Fruit fly (Drosophila melanogaster) whole organism, embryonic: Measurements from ENCODE around the gene trr.

Experiments
- BEAF-32 ChIP-seq: fragments of 200-800 bp; sonication (Bioruptor generic); optimal IDR thresholded peaks from 3 replicates; lab custom pipeline; 2017; ENCODE audit warnings: missing biosample characterization, missing genetic modification characterization, mild to moderate bottlenecking, moderate library complexity, missing genetic modification reagents
- C15 ChIP-seq: fragments of 200-800 bp; sonication (Bioruptor generic); IDR thresholded peaks from 3 replicates; pipeline ENCODE4 v1.3.6; 2022; ENCODE audit warnings: missing biosample characterization, missing genetic modification characterization
- CG10321 ChIP-seq: fragments of 200-800 bp; sonication (Bioruptor generic); IDR thresholded peaks from 2 replicates; pipeline ENCODE4 v1.3.6; 2022; ENCODE audit warnings: missing biosample characterization, missing genetic modification characterization
- CG11504 ChIP-seq: fragments of 200-800 bp; sonication (Bioruptor generic); optimal IDR thresholded peaks from 3 replicates; lab custom pipeline; 2019; ENCODE audit warnings: missing biosample characterization, mild to moderate bottlenecking, missing genetic modification characterization, moderate library complexity
- CG11696 ChIP-seq: fragments of 200-800 bp; sonication (Bioruptor generic); IDR thresholded peaks from 2 replicates; pipeline ENCODE4 v1.3.6; 2022; ENCODE audit warnings: missing biosample characterization, missing genetic modification characterization
- CG14667 ChIP-seq: fragments of 200-800 bp; sonication (Bioruptor generic); IDR thresholded peaks from 2 replicates; pipeline ENCODE4 v1.3.6; 2022; ENCODE audit warnings: missing biosample characterization, missing genetic modification characterization
- CG16813 ChIP-seq: fragments of 200-800 bp; sonication (Bioruptor generic); IDR thresholded peaks from 3 replicates; pipeline ENCODE4 v1.3.6; 2022; ENCODE audit warnings: missing biosample characterization, missing genetic modification characterization; ENCODE audit not compliant: partially characterized antibody
- CG16863 ChIP-seq: fragments of 200-800 bp; sonication (Bioruptor generic); optimal IDR thresholded peaks from 3 replicates; lab custom pipeline; 2016; ENCODE audit warnings: missing biosample characterization, missing genetic modification characterization
- CG30403 ChIP-seq: fragments of 200-800 bp; sonication (Bioruptor generic); optimal IDR thresholded peaks from 3 replicates; lab custom pipeline; 2016; ENCODE audit warnings: missing biosample characterization, missing genetic modification characterization
- CG30431 ChIP-seq: fragments of 200-800 bp; sonication (Bioruptor generic); optimal IDR thresholded peaks from 2 replicates; lab custom pipeline; 2017; ENCODE audit warnings: missing biosample characterization, missing genetic modification characterization
- CG4707 ChIP-seq: fragments of 200-800 bp; sonication (Bioruptor generic); optimal IDR thresholded peaks from 2 replicates; lab custom pipeline; 2018; ENCODE audit warnings: missing biosample characterization, mild to moderate bottlenecking, missing genetic modification characterization, moderate library complexity
- CG5180 ChIP-seq: fragments of 200-800 bp; sonication (Bioruptor generic); optimal IDR thresholded peaks from 3 replicates; lab custom pipeline; 2017; ENCODE audit warnings: missing biosample characterization, missing genetic modification characterization, mild to moderate bottlenecking, moderate library complexity, missing genetic modification reagents
- CG6791 ChIP-seq: fragments of 200-800 bp; sonication (Bioruptor generic); IDR thresholded peaks from 3 replicates; pipeline ENCODE4 v1.3.6; 2022; ENCODE audit warnings: missing biosample characterization, missing genetic modification characterization; ENCODE audit not compliant: partially characterized antibody
- CG8290 ChIP-seq, 3 experiments: fragments of 200-800 bp; sonication (Bioruptor generic); optimal IDR thresholded peaks; 2 replicates each; lab custom pipeline; 2016 to 2019; ENCODE audit warnings: missing biosample characterization in 3 of 3, missing genetic modification characterization in 3 of 3, mild to moderate bottlenecking in 2 of 3, moderate library complexity in 1 of 3
- CG9817 ChIP-seq: fragments of 200-800 bp; sonication (Bioruptor generic); optimal IDR thresholded peaks from 2 replicates; lab custom pipeline; 2018; ENCODE audit warnings: missing biosample characterization, mild to moderate bottlenecking, missing genetic modification characterization, moderate library complexity
- Chrac-16 ChIP-seq: fragments of 200-800 bp; sonication (Bioruptor generic); optimal IDR thresholded peaks from 3 replicates; lab custom pipeline; 2016; ENCODE audit warnings: missing biosample characterization, missing genetic modification characterization
- D19B ChIP-seq: fragments of 200-800 bp; sonication (Bioruptor generic); optimal IDR thresholded peaks from 2 replicates; lab custom pipeline; 2017; ENCODE audit warnings: missing biosample characterization, mild to moderate bottlenecking, missing genetic modification characterization
- Gug ChIP-seq: fragments of 200-800 bp; sonication (Bioruptor generic); IDR thresholded peaks from 4 replicates; pipeline ENCODE4 v1.3.6; 2022; ENCODE audit warnings: missing biosample characterization, missing genetic modification characterization
- H2.0 ChIP-seq: fragments of 200-800 bp; sonication (Bioruptor generic); IDR thresholded peaks from 2 replicates; pipeline ENCODE4 v1.3.6; 2022; ENCODE audit warnings: missing biosample characterization, missing genetic modification characterization
- Hey ChIP-seq: fragments of 200-800 bp; sonication (Bioruptor generic); optimal IDR thresholded peaks from 3 replicates; lab custom pipeline; 2018; ENCODE audit warnings: missing biosample characterization, mild to moderate bottlenecking, missing genetic modification characterization
- Jarid2 ChIP-seq: fragments of 200-800 bp; sonication (Bioruptor generic); optimal IDR thresholded peaks from 3 replicates; lab custom pipeline; 2017; ENCODE audit warnings: mild to moderate bottlenecking, missing biosample characterization, missing genetic modification reagents, missing genetic modification characterization
- Mrtf ChIP-seq: fragments of 200-800 bp; sonication (Bioruptor generic); IDR thresholded peaks from 3 replicates; pipeline ENCODE4 v1.3.6; 2022; ENCODE audit warnings: missing biosample characterization, missing genetic modification characterization
- Myb ChIP-seq: fragments of 200-800 bp; sonication (Bioruptor generic); optimal IDR thresholded peaks from 2 replicates; lab custom pipeline; 2016; ENCODE audit warnings: missing biosample characterization, missing genetic modification characterization
- Nf-YB ChIP-seq: fragments of 200-800 bp; sonication (Bioruptor generic); optimal IDR thresholded peaks from 3 replicates; lab custom pipeline; 2019; ENCODE audit warnings: missing biosample characterization, mild to moderate bottlenecking, missing genetic modification characterization, moderate library complexity
- NfI ChIP-seq: fragments of 200-800 bp; sonication (Bioruptor generic); optimal IDR thresholded peaks from 3 replicates; lab custom pipeline; 2018; ENCODE audit warnings: missing biosample characterization, mild to moderate bottlenecking, missing genetic modification characterization, moderate library complexity
- Poxn ChIP-seq: fragments of 200-800 bp; sonication (Bioruptor generic); IDR thresholded peaks from 2 replicates; pipeline ENCODE4 v1.3.6; 2022; ENCODE audit warnings: missing biosample characterization, missing genetic modification characterization
- Rx ChIP-seq: fragments of 200-800 bp; sonication (Bioruptor generic); IDR thresholded peaks from 2 replicates; pipeline ENCODE4 v1.3.6; 2022; ENCODE audit warnings: missing biosample characterization, missing genetic modification characterization
- Xrp1 ChIP-seq: fragments of 200-800 bp; sonication (Bioruptor generic); IDR thresholded peaks from 2 replicates; pipeline ENCODE4 v1.3.6; 2022; ENCODE audit warnings: missing biosample characterization, missing genetic modification characterization
- al ChIP-seq: fragments of 200-800 bp; sonication (Bioruptor generic); IDR thresholded peaks from 2 replicates; pipeline ENCODE4 v1.3.6; 2022; ENCODE audit warnings: missing biosample characterization, missing genetic modification characterization
- ase ChIP-seq: fragments of 200-800 bp; sonication (Bioruptor generic); IDR thresholded peaks from 3 replicates; pipeline ENCODE4 v1.3.6; 2022; ENCODE audit warnings: missing biosample characterization, missing genetic modification characterization
- cad ChIP-seq: fragments of >200 bp; optimal IDR thresholded peaks from 2 replicates; lab custom pipeline; 2017; ENCODE audit warnings: missing biosample characterization, missing genetic modification characterization
- caup ChIP-seq: fragments of 200-800 bp; sonication (Bioruptor generic); optimal IDR thresholded peaks from 3 replicates; lab custom pipeline; 2017; ENCODE audit warnings: missing biosample characterization, mild to moderate bottlenecking, missing genetic modification characterization, moderate library complexity; ENCODE audit not compliant: severe bottlenecking
- chif ChIP-seq, 2 experiments: fragments of 200-800 bp; sonication (Bioruptor generic); optimal IDR thresholded peaks; 3 replicates each; lab custom pipeline; 2016; ENCODE audit warnings: missing biosample characterization in 2 of 2, missing genetic modification characterization in 2 of 2
- chn ChIP-seq: fragments of 200-800 bp; sonication (Bioruptor generic); optimal IDR thresholded peaks from 2 replicates; lab custom pipeline; 2016; ENCODE audit warnings: missing biosample characterization, missing genetic modification characterization
- danr ChIP-seq: fragments of 200-800 bp; sonication (Bioruptor generic); IDR thresholded peaks from 2 replicates; pipeline ENCODE4 v1.3.6; 2022; ENCODE audit warnings: missing biosample characterization, missing genetic modification characterization
- dpn ChIP-seq, 2 experiments: fragments of 200-800 bp; sonication (Bioruptor generic); optimal IDR thresholded peaks; 3 replicates each; lab custom pipeline; 2016; ENCODE audit warnings: missing biosample characterization in 2 of 2, missing genetic modification characterization in 2 of 2
- esg ChIP-seq: fragments of 200-800 bp; sonication (Bioruptor generic); conservative IDR thresholded peaks from 2 replicates; pipeline ENCODE4 v1.3.6; 2022; ENCODE audit warnings: missing biosample characterization, missing genetic modification characterization
- eyg ChIP-seq: fragments of 200-800 bp; sonication (Bioruptor generic); optimal IDR thresholded peaks from 3 replicates; lab custom pipeline; 2016; ENCODE audit warnings: missing biosample characterization, missing genetic modification characterization
- ind ChIP-seq: fragments of 200-800 bp; sonication (Bioruptor generic); optimal IDR thresholded peaks from 3 replicates; lab custom pipeline; 2016; ENCODE audit warnings: missing biosample characterization, missing genetic modification characterization
- lbe ChIP-seq: fragments of 200-800 bp; sonication (Bioruptor generic); optimal IDR thresholded peaks from 2 replicates; lab custom pipeline; 2016; ENCODE audit warnings: missing biosample characterization, mild to moderate bottlenecking, missing genetic modification characterization
- pho ChIP-seq: fragments of 200-800 bp; sonication (Bioruptor generic); optimal IDR thresholded peaks from 2 replicates; lab custom pipeline; 2016; ENCODE audit warnings: missing biosample characterization, missing genetic modification characterization
- prd ChIP-seq, 3 experiments: fragments of >200 bp in 2 of 3; fragments of 200-800 bp in 1 of 3; sonication (Bioruptor generic) in 1 of 3; optimal IDR thresholded peaks in 2 of 3; IDR thresholded peaks in 1 of 3; 2 replicates in 2 of 3; 3 replicates in 1 of 3; pipeline versions ENCODE4 v1.3.6 to Lab custom; 2017 to 2022; ENCODE audit warnings: missing biosample characterization in 1 of 3, missing genetic modification characterization in 1 of 3
- ro ChIP-seq: fragments of 200-800 bp; sonication (Bioruptor generic); IDR thresholded peaks from 2 replicates; pipeline ENCODE4 v1.3.6; 2022; ENCODE audit warnings: missing biosample characterization, missing genetic modification characterization
- sens ChIP-seq: fragments of 200-800 bp; sonication (Bioruptor generic); peaks from one replicate; lab custom pipeline; 2016; ENCODE audit warnings: missing biosample characterization, missing genetic modification characterization
- so ChIP-seq: fragments of 200-800 bp; sonication (Bioruptor generic); IDR thresholded peaks from 3 replicates; pipeline ENCODE4 v1.3.6; 2022; ENCODE audit warnings: missing biosample characterization, missing genetic modification characterization
- tna ChIP-seq: fragments of 200-800 bp; sonication (Bioruptor generic); IDR thresholded peaks from 2 replicates; pipeline ENCODE4 v1.3.6; 2022; ENCODE audit warnings: missing biosample characterization, missing genetic modification characterization; ENCODE audit not compliant: partially characterized antibody
- usp ChIP-seq: fragments of >200 bp; optimal IDR thresholded peaks from 2 replicates; lab custom pipeline; 2017; ENCODE audit warnings: missing biosample characterization, missing genetic modification characterization
- vnd ChIP-seq: fragments of 200-800 bp; sonication (Bioruptor generic); IDR thresholded peaks from 3 replicates; pipeline ENCODE4 v1.3.6; 2022; ENCODE audit warnings: missing biosample characterization, missing genetic modification characterization; ENCODE audit not compliant: partially characterized antibody
- z ChIP-seq: fragments of 200-800 bp; sonication (Bioruptor generic); IDR thresholded peaks from 3 replicates; pipeline ENCODE4 v1.3.6; 2022; ENCODE audit warnings: missing biosample characterization, missing genetic modification characterization

The trr gene

dm6 chrX:1877107-1877736 lies 12.5 kb downstream of the trr start, which contains the start of the genes CG14817 and CG14805 (continued):
- TF ChIP-seq BEAF-32 (GFP tag; lab: Kevin White, UChicago) (peak; percentile 70), CG9817 (tag; lab: Kevin White, UChicago) (peak; percentile 54), D19B (peak; percentile 52), so (GFP tag; lab: Robert Waterston, UW) (0 out of 3 replicates have a peak, but pooled peaks have one; percentile 29), CG14667 (GFP tag; lab: Robert Waterston, UW) (no peak), ind (GFP tag; lab: Kevin White, UChicago) (no peak), Mrtf (GFP tag; lab: Robert Waterston, UW) (0 out of 3 replicates have a peak, but pooled peaks have one; percentile 8), Nf-YB (peak; percentile 51), lbe (GFP tag; lab: Kevin White, UChicago) (peak; percentile 62), chif (GFP tag; optimal IDR thresholded peaks at IDR 0.05; lab: Kevin White, UChicago) (peak in 1 of 2 experiments; percentile 5), Myb (GFP tag; lab: Kevin White, UChicago) (no peak), H2.0 (peak; percentile 27; the same call in 1 of the 2 replicates), Gug (no peak), cad (no peak), al (no peak; the same call in 1 of the 2 replicates), esg (GFP tag; lab: Robert Waterston, UW) (no peak), CG8290 (GFP tag; optimal IDR thresholded peaks at IDR 0.05; lab: Kevin White, UChicago) (peak; percentile 27), CG8290 (tag; optimal IDR thresholded peaks at IDR 0.05; lab: Kevin White, UChicago) (peak in 1 of 2 experiments; percentile 59), pho (GFP tag; lab: Kevin White, UChicago) (no peak), Xrp1 (0 out of 2 replicates have a peak, but pooled peaks have one; percentile 9), CG6791 (GFP tag; lab: Robert Waterston, UW) (peak; percentile 62), CG10321 (GFP tag; lab: Robert Waterston, UW) (no peak), CG16863 (no peak), Poxn (GFP tag; lab: Robert Waterston, UW) (no peak), prd (optimal IDR thresholded peaks at IDR 0.05; lab: Kevin White, UChicago) (no peak), prd (GFP tag; IDR thresholded peaks at IDR 0.05; lab: Robert Waterston, UW) (no peak), dpn (GFP tag; optimal IDR thresholded peaks at IDR 0.05; lab: Kevin White, UChicago) (peak; percentile 11 to 26), CG11504 (no peak), Hey (tag; lab: Kevin White, UChicago) (no peak), C15 (GFP tag; lab: Robert Waterston, UW) (0 out of 3 replicates have a peak, but pooled peaks have one; percentile 44), ro (GFP tag; lab: Robert Waterston, UW) (no peak), CG30403 (GFP tag; lab: Kevin White, UChicago) (peak; percentile 41), CG5180 (GFP tag; lab: Kevin White, UChicago) (no peak), caup (GFP tag; lab: Kevin White, UChicago) (peak; percentile 93), CG16813 (GFP tag; lab: Robert Waterston, UW) (peak; percentile 58), Rx (GFP tag; lab: Robert Waterston, UW) (0 out of 2 replicates have a peak, but pooled peaks have one; percentile 25), chn (GFP tag; lab: Kevin White, UChicago) (no peak), z (GFP tag; lab: Robert Waterston, UW) (no peak), usp (GFP tag; lab: Kevin White, UChicago) (no peak), CG4707 (GFP tag; lab: Kevin White, UChicago) (peak; percentile 81), vnd (0 out of 3 replicates have a peak, but pooled peaks have one; percentile 31), NfI (GFP tag; lab: Kevin White, UChicago) (peak; percentile 86), sens (GFP tag; lab: Kevin White, UChicago) (peak; percentile 85), tna (GFP tag; lab: Robert Waterston, UW) (no peak; the same call in 1 of the 2 replicates), danr (GFP tag; lab: Robert Waterston, UW) (no peak), ase (GFP tag; lab: Robert Waterston, UW) (no peak), Jarid2 (GFP tag; lab: Kevin White, UChicago) (no peak), CG30431 (peak; percentile 22), Chrac-16 (no peak), CG11696 (GFP tag; lab: Robert Waterston, UW) (no peak), eyg (no peak)
